Fruit fly (Drosophila melanogaster): Measurements from ENCODE around the gene rump.

The rump gene

dm6 chr3R:9529913-9530312 lies 19.8 kb upstream of the rump start (continued):
- TF ChIP-seq CG18011 (GFP tag; optimal IDR thresholded peaks at IDR 0.05) (no peak), CG5180 (GFP tag; optimal IDR thresholded peaks at IDR 0.05) (no peak)

dm6 chr3R:9529387-9529897 lies 19.3 kb upstream of the rump start:
- TF ChIP-seq CG10543 (GFP tag; optimal IDR thresholded peaks at IDR 0.05) (peak; percentile 83), Atf6 (GFP tag; IDR thresholded peaks at IDR 0.05) (peak; percentile 45; the same call in 1 of the 2 replicates), pnt (GFP tag; optimal IDR thresholded peaks at IDR 0.05) (no peak), CG30403 (GFP tag; optimal IDR thresholded peaks at IDR 0.05) (no peak), hb (GFP tag; IDR thresholded peaks at IDR 0.05; ENCODE audit: partially characterized antibody) (no peak), Atf3 (GFP tag; optimal IDR thresholded peaks at IDR 0.05) (no peak), unpg (GFP tag; optimal IDR thresholded peaks at IDR 0.05) (no peak), CG6854 (GFP tag; optimal IDR thresholded peaks at IDR 0.05) (peak; percentile 17), Abd-B (GFP tag; optimal IDR thresholded peaks at IDR 0.05) (no peak), mirr (GFP tag; optimal IDR thresholded peaks at IDR 0.05) (peak; percentile 80), CG4424 (GFP tag; optimal IDR thresholded peaks at IDR 0.05) (no peak), da (GFP tag; optimal IDR thresholded peaks at IDR 0.05) (peak; percentile 14), Deaf1 (tag; optimal IDR thresholded peaks at IDR 0.05) (peak; percentile 7), lab (GFP tag; optimal IDR thresholded peaks at IDR 0.05) (peak; percentile 45), schlank (tag; optimal IDR thresholded peaks at IDR 0.05) (peak; percentile 19), HLH4C (GFP tag; IDR thresholded peaks at IDR 0.05; ENCODE audit: partially characterized antibody) (no peak), CG13894 (tag; optimal IDR thresholded peaks at IDR 0.05) (peak; percentile 98), Dek (tag; optimal IDR thresholded peaks at IDR 0.05) (no peak), CG13624 (GFP tag; optimal IDR thresholded peaks at IDR 0.05) (peak; percentile 61), sug (tag; optimal IDR thresholded peaks at IDR 0.05) (peak; percentile 81), Adf1 (GFP tag; IDR thresholded peaks at IDR 0.05) (no peak), CG2120 (GFP tag; optimal IDR thresholded peaks at IDR 0.05) (peak; percentile 51), Chrac-16 (GFP tag; optimal IDR thresholded peaks at IDR 0.05) (no peak), BtbVII (GFP tag; optimal IDR thresholded peaks at IDR 0.05) (peak; percentile 18), her (GFP tag; optimal IDR thresholded peaks at IDR 0.05) (peak; percentile 19), zfh2 (GFP tag; optimal IDR thresholded peaks at IDR 0.05) (no peak), Fer3 (tag; optimal IDR thresholded peaks at IDR 0.05) (peak; percentile 25), CG15011 (GFP tag; optimal IDR thresholded peaks at IDR 0.05) (peak; percentile 36), tll (GFP tag; optimal IDR thresholded peaks at IDR 0.05) (no peak), cato (GFP tag; optimal IDR thresholded peaks at IDR 0.05; ENCODE audit: borderline replicate concordance) (no peak), HLH54F (GFP tag; optimal IDR thresholded peaks at IDR 0.05) (peak; percentile 21), CG8290 (GFP tag; optimal IDR thresholded peaks at IDR 0.05) (no peak), CG8290 (tag; optimal IDR thresholded peaks at IDR 0.05) (peak in 1 of 2 experiments; percentile 37), CG12769 (tag; optimal IDR thresholded peaks at IDR 0.05) (peak; percentile 62), bigmax (GFP tag; optimal IDR thresholded peaks at IDR 0.05) (no peak), CG7556 (GFP tag; optimal IDR thresholded peaks at IDR 0.05) (no peak), abd-A (tag; optimal IDR thresholded peaks at IDR 0.05) (peak; percentile 33), sd (tag; optimal IDR thresholded peaks at IDR 0.05) (peak; percentile 69), emc (GFP tag; optimal IDR thresholded peaks at IDR 0.05) (no peak), CG1792 (GFP tag; optimal IDR thresholded peaks at IDR 0.05) (peak; percentile 20), CG15269 (tag; optimal IDR thresholded peaks at IDR 0.05) (peak; percentile 9), CG12659 (GFP tag; optimal IDR thresholded peaks at IDR 0.05) (no peak), CG2889 (GFP tag; IDR thresholded peaks at IDR 0.05) (no peak), Hey (tag; optimal IDR thresholded peaks at IDR 0.05) (peak; percentile 18), CG7987 (GFP tag; optimal IDR thresholded peaks at IDR 0.05) (peak; percentile 79), gsb (GFP tag; IDR thresholded peaks at IDR 0.05) (no peak)
